Fruit fly (Drosophila melanogaster) whole organism, embryonic: Measurements from ENCODE around the gene CG9628.

ENCODE experiments used
- BtbVII ChIP-seq: fragments of 200-800 bp; sonication (Bioruptor generic); optimal IDR thresholded peaks from 3 replicates; lab custom pipeline; 2017; ENCODE audit warnings: missing biosample characterization, mild to moderate bottlenecking, missing genetic modification characterization
- CG10147 ChIP-seq: fragments of 200-800 bp; sonication (Bioruptor generic); optimal IDR thresholded peaks from 2 replicates; lab custom pipeline; 2019; ENCODE audit warnings: missing biosample characterization, mild to moderate bottlenecking, missing genetic modification characterization, moderate library complexity
- CG11085 ChIP-seq: fragments of 200-800 bp; sonication (Bioruptor generic); IDR thresholded peaks from 2 replicates; pipeline ENCODE4 v1.3.6; 2022; ENCODE audit warnings: missing biosample characterization, missing genetic modification characterization
- CG13424 ChIP-seq: fragments of 200-800 bp; sonication (Bioruptor generic); optimal IDR thresholded peaks from 2 replicates; lab custom pipeline; 2019; ENCODE audit warnings: missing biosample characterization, mild to moderate bottlenecking, missing genetic modification characterization, moderate library complexity
- CG13624 ChIP-seq: fragments of 200-800 bp; sonication (Bioruptor generic); optimal IDR thresholded peaks from 2 replicates; lab custom pipeline; 2016; ENCODE audit warnings: missing biosample characterization, missing genetic modification characterization
- CG16779 ChIP-seq: fragments of 200-800 bp; sonication (Bioruptor generic); IDR thresholded peaks from 2 replicates; pipeline ENCODE4 v1.3.6; 2022; ENCODE audit warnings: missing biosample characterization, missing genetic modification characterization
- CG17361 ChIP-seq: fragments of 200-800 bp; sonication (Bioruptor generic); IDR thresholded peaks from 3 replicates; pipeline ENCODE4 v1.3.6; 2022; ENCODE audit warnings: missing biosample characterization, missing genetic modification characterization
- CG17802 ChIP-seq: fragments of 200-800 bp; sonication (Bioruptor generic); optimal IDR thresholded peaks from 2 replicates; lab custom pipeline; 2018; ENCODE audit warnings: missing biosample characterization, mild to moderate bottlenecking, missing genetic modification characterization, moderate library complexity
- CG17829 ChIP-seq: fragments of 200-800 bp; optimal IDR thresholded peaks from 2 replicates; lab custom pipeline; 2019; ENCODE audit warnings: missing biosample characterization, mild to moderate bottlenecking, missing genetic modification characterization, moderate library complexity
- CG31365 ChIP-seq: fragments of 200-800 bp; sonication (Bioruptor generic); optimal IDR thresholded peaks from 2 replicates; lab custom pipeline; 2018; ENCODE audit warnings: missing biosample characterization, mild to moderate bottlenecking, missing genetic modification characterization
- CG4617 ChIP-seq: fragments of 200-800 bp; sonication (Bioruptor generic); optimal IDR thresholded peaks from 3 replicates; lab custom pipeline; 2016; ENCODE audit warnings: missing biosample characterization, missing genetic modification characterization, borderline replicate concordance
- CG6683 ChIP-seq: fragments of 200-800 bp; sonication (Bioruptor generic); optimal IDR thresholded peaks from 2 replicates; lab custom pipeline; 2017; ENCODE audit warnings: missing biosample characterization, mild to moderate bottlenecking, missing genetic modification characterization, missing genetic modification reagents
- CG6813 ChIP-seq: fragments of 200-800 bp; sonication (Bioruptor generic); optimal IDR thresholded peaks from 2 replicates; lab custom pipeline; 2017; ENCODE audit warnings: missing biosample characterization, missing genetic modification characterization, mild to moderate bottlenecking, moderate library complexity, missing genetic modification reagents
- CG8281 ChIP-seq: fragments of 200-800 bp; sonication (Bioruptor generic); optimal IDR thresholded peaks from 2 replicates; lab custom pipeline; 2018; ENCODE audit warnings: missing biosample characterization, mild to moderate bottlenecking, missing genetic modification characterization, moderate library complexity
- CG9609 ChIP-seq: fragments of 200-800 bp; sonication (Bioruptor generic); optimal IDR thresholded peaks from 3 replicates; lab custom pipeline; 2016; ENCODE audit warnings: missing biosample characterization, missing genetic modification characterization
- D19A ChIP-seq: fragments of 200-800 bp; optimal IDR thresholded peaks from 3 replicates; lab custom pipeline; 2019; ENCODE audit warnings: missing biosample characterization, mild to moderate bottlenecking, missing genetic modification characterization, moderate library complexity
- Dbx ChIP-seq: fragments of 200-800 bp; sonication (Bioruptor generic); IDR thresholded peaks from 3 replicates; pipeline ENCODE4 v1.3.6; 2022; ENCODE audit warnings: missing biosample characterization, missing genetic modification characterization
- Dfd ChIP-seq, 2 experiments: fragments of >200 bp; optimal IDR thresholded peaks; 2 replicates each; lab custom pipeline; 2017; ENCODE audit warnings: missing biosample characterization in 2 of 2, missing genetic modification characterization in 2 of 2
- Doc2 ChIP-seq: fragments of 200-800 bp; sonication (Bioruptor generic); IDR thresholded peaks from 2 replicates; pipeline ENCODE4 v1.3.6; 2022; ENCODE audit warnings: missing biosample characterization, missing genetic modification characterization
- Ets97D ChIP-seq: fragments of 200-800 bp; sonication (Bioruptor generic); optimal IDR thresholded peaks from 3 replicates; lab custom pipeline; 2016; ENCODE audit warnings: missing biosample characterization, missing genetic modification characterization
- HHEX ChIP-seq: fragments of 200-800 bp; sonication (Bioruptor generic); optimal IDR thresholded peaks from 3 replicates; lab custom pipeline; 2017; ENCODE audit warnings: missing biosample characterization, mild to moderate bottlenecking, missing genetic modification characterization, missing genetic modification reagents
- Hey ChIP-seq: fragments of 200-800 bp; sonication (Bioruptor generic); optimal IDR thresholded peaks from 3 replicates; lab custom pipeline; 2018; ENCODE audit warnings: missing biosample characterization, mild to moderate bottlenecking, missing genetic modification characterization
- Med ChIP-seq: fragments of 200-800 bp; sonication (Bioruptor generic); peaks from one replicate; lab custom pipeline; 2016; ENCODE audit warnings: missing biosample characterization, missing genetic modification characterization, mild to moderate bottlenecking, inconsistent platforms, moderate library complexity
- Sox102F ChIP-seq: fragments of 200-800 bp; sonication (Bioruptor generic); optimal IDR thresholded peaks from 2 replicates; lab custom pipeline; 2018; ENCODE audit warnings: missing biosample characterization, mild to moderate bottlenecking, missing genetic modification characterization, moderate library complexity
- Stat92E ChIP-seq, 3 experiments: fragments of >200 bp in 2 of 3; fragments of 200-800 bp in 1 of 3; sonication (Bioruptor generic) in 1 of 3; optimal IDR thresholded peaks; 2 replicates each; lab custom pipeline; 2017 to 2019; ENCODE audit warnings: missing biosample characterization in 3 of 3, missing genetic modification characterization in 3 of 3, mild to moderate bottlenecking in 1 of 3, moderate library complexity in 1 of 3
- Taf1 ChIP-seq: fragments of 200-800 bp; sonication (Bioruptor generic); IDR thresholded peaks from 2 replicates; pipeline ENCODE4 v1.3.6; 2022; ENCODE audit warnings: missing biosample characterization, missing genetic modification characterization
- Tbp ChIP-seq: fragments of >200 bp; optimal IDR thresholded peaks from 2 replicates; lab custom pipeline; 2018; ENCODE audit warnings: missing biosample characterization, missing genetic modification characterization
- abd-A ChIP-seq: fragments of 200-800 bp; sonication (Bioruptor generic); optimal IDR thresholded peaks from 3 replicates; lab custom pipeline; 2019; ENCODE audit warnings: missing biosample characterization, mild to moderate bottlenecking, missing genetic modification characterization, moderate library complexity
- bowl ChIP-seq: fragments of 200-800 bp; sonication (Bioruptor generic); IDR thresholded peaks from 2 replicates; pipeline ENCODE4 v1.3.6; 2022; ENCODE audit warnings: missing biosample characterization, missing genetic modification characterization
- croc ChIP-seq: fragments of 200-800 bp; sonication (Bioruptor generic); conservative IDR thresholded peaks from 3 replicates; pipeline ENCODE4 v1.3.6; 2022; ENCODE audit warnings: missing biosample characterization, missing genetic modification characterization
- dimm ChIP-seq: fragments of 200-800 bp; sonication (Bioruptor generic); IDR thresholded peaks from 2 replicates; pipeline ENCODE4 v1.3.6; 2022; ENCODE audit warnings: missing biosample characterization, missing genetic modification characterization
- dm ChIP-seq: fragments of 200-800 bp; sonication (Bioruptor generic); optimal IDR thresholded peaks from 3 replicates; lab custom pipeline; 2016; ENCODE audit warnings: missing biosample characterization, missing genetic modification characterization
- exex ChIP-seq: fragments of 200-800 bp; sonication (Bioruptor generic); optimal IDR thresholded peaks from 4 replicates; lab custom pipeline; 2018; ENCODE audit warnings: missing biosample characterization, mild to moderate bottlenecking, missing genetic modification characterization, moderate library complexity
- fd64A ChIP-seq: fragments of 200-800 bp; sonication (Bioruptor generic); optimal IDR thresholded peaks from 3 replicates; lab custom pipeline; 2018; ENCODE audit warnings: missing biosample characterization, mild to moderate bottlenecking, missing genetic modification characterization
- fd96Cb ChIP-seq: fragments of 200-800 bp; sonication (Bioruptor generic); optimal IDR thresholded peaks from 2 replicates; lab custom pipeline; 2018; ENCODE audit warnings: missing biosample characterization, mild to moderate bottlenecking, missing genetic modification characterization, moderate library complexity
- grn ChIP-seq: fragments of 200-800 bp; sonication (Bioruptor generic); optimal IDR thresholded peaks from 3 replicates; lab custom pipeline; 2017; ENCODE audit warnings: missing biosample characterization, missing genetic modification characterization
- hkb ChIP-seq, 2 experiments: fragments of 200-800 bp in 1 of 2; fragments of >200 bp in 1 of 2; sonication (Bioruptor generic) in 1 of 2; IDR thresholded peaks in 1 of 2; optimal IDR thresholded peaks in 1 of 2; 2 replicates each; pipeline versions ENCODE4 v1.3.6 to Lab custom; 2017 to 2022; ENCODE audit warnings: missing biosample characterization in 1 of 2, missing genetic modification characterization in 1 of 2
- kah ChIP-seq: fragments of 200-800 bp; sonication (Bioruptor generic); optimal IDR thresholded peaks from 2 replicates; lab custom pipeline; 2018; ENCODE audit warnings: missing biosample characterization, mild to moderate bottlenecking, missing genetic modification characterization
- lbe ChIP-seq: fragments of 200-800 bp; sonication (Bioruptor generic); optimal IDR thresholded peaks from 2 replicates; lab custom pipeline; 2016; ENCODE audit warnings: missing biosample characterization, mild to moderate bottlenecking, missing genetic modification characterization
- lilli ChIP-seq: fragments of 200-800 bp; sonication (Bioruptor generic); optimal IDR thresholded peaks from 3 replicates; lab custom pipeline; 2016; ENCODE audit warnings: missing biosample characterization, missing genetic modification characterization
- org-1 ChIP-seq: fragments of 200-800 bp; sonication (Bioruptor generic); optimal IDR thresholded peaks from 2 replicates; lab custom pipeline; 2017; ENCODE audit warnings: missing biosample characterization, missing genetic modification characterization
- pnt ChIP-seq: fragments of 200-800 bp; sonication (Bioruptor generic); optimal IDR thresholded peaks from 3 replicates; lab custom pipeline; 2016; ENCODE audit warnings: missing biosample characterization, missing genetic modification characterization
- salm ChIP-seq: fragments of 200-800 bp; sonication (Bioruptor generic); optimal IDR thresholded peaks from 2 replicates; lab custom pipeline; 2018; ENCODE audit warnings: missing biosample characterization, mild to moderate bottlenecking, missing genetic modification characterization
- sens-2 ChIP-seq: fragments of 200-800 bp; sonication (Bioruptor generic); IDR thresholded peaks from 2 replicates; pipeline ENCODE4 v1.3.6; 2022; ENCODE audit warnings: missing biosample characterization, missing genetic modification characterization
- slou ChIP-seq: fragments of 200-800 bp; sonication (Bioruptor generic); optimal IDR thresholded peaks from 3 replicates; lab custom pipeline; 2016; ENCODE audit warnings: missing biosample characterization, missing genetic modification characterization
- stc ChIP-seq: fragments of 200-800 bp; sonication (Bioruptor generic); IDR thresholded peaks from 2 replicates; pipeline ENCODE4 v1.3.6; 2022; ENCODE audit warnings: missing biosample characterization, missing genetic modification characterization
- tap ChIP-seq: fragments of 200-800 bp; optimal IDR thresholded peaks from 3 replicates; lab custom pipeline; 2019; ENCODE audit warnings: missing biosample characterization, mild to moderate bottlenecking, missing genetic modification characterization, moderate library complexity
- tgo ChIP-seq: fragments of 200-800 bp; sonication (Bioruptor generic); IDR thresholded peaks from 3 replicates; pipeline ENCODE4 v1.3.6; 2022; ENCODE audit warnings: missing biosample characterization, missing genetic modification characterization
- tio ChIP-seq: fragments of 200-800 bp; sonication (Bioruptor generic); optimal IDR thresholded peaks from 2 replicates; lab custom pipeline; 2017; ENCODE audit warnings: missing biosample characterization, missing genetic modification characterization, inconsistent platforms

CG9628 gene

dm6 chr3L:14616085-14617026 is 6.2 kb upstream of the CG9628 start (continued):
- TF ChIP-seq kah (GFP tag; lab: Kevin White, UChicago) (no peak), pnt (GFP tag; lab: Kevin White, UChicago) (no peak), CG17361 (GFP tag; lab: Robert Waterston, UW) (no peak), CG9609 (GFP tag; lab: Kevin White, UChicago) (no peak), Tbp (GFP tag; lab: Kevin White, UChicago) (no peak), hkb (optimal IDR thresholded peaks at IDR 0.05; lab: Kevin White, UChicago) (no peak), hkb (GFP tag; IDR thresholded peaks at IDR 0.05; lab: Robert Waterston, UW) (no peak), CG4617 (GFP tag; lab: Kevin White, UChicago) (no peak), Sox102F (peak; percentile 37), tgo (GFP tag; lab: Robert Waterston, UW) (no peak), Ets97D (GFP tag; lab: Kevin White, UChicago) (no peak), CG31365 (tag; lab: Kevin White, UChicago) (no peak), D19A (tag; lab: Kevin White, UChicago) (peak; percentile 1), CG13624 (GFP tag; lab: Kevin White, UChicago) (no peak), lbe (GFP tag; lab: Kevin White, UChicago) (no peak), Hey (tag; lab: Kevin White, UChicago) (no peak), CG10147 (GFP tag; lab: Kevin White, UChicago) (no peak), CG6813 (no peak), fd96Cb (tag; lab: Kevin White, UChicago) (no peak), CG8281 (tag; lab: Kevin White, UChicago) (no peak), HHEX (GFP tag; lab: Kevin White, UChicago) (no peak), fd64A (GFP tag; lab: Kevin White, UChicago) (no peak), BtbVII (GFP tag; lab: Kevin White, UChicago) (no peak), croc (no peak), CG11085 (GFP tag; lab: Robert Waterston, UW) (no peak), Dbx (GFP tag; lab: Robert Waterston, UW) (no peak), tio (GFP tag; lab: Kevin White, UChicago) (no peak), Stat92E (GFP tag; optimal IDR thresholded peaks at IDR 0.05; lab: Kevin White, UChicago) (no peak), stc (GFP tag; lab: Robert Waterston, UW) (no peak), grn (no peak), dimm (no peak), org-1 (no peak), salm (no peak), Taf1 (GFP tag; lab: Robert Waterston, UW) (no peak), Med (peak; percentile 53), lilli (no peak), CG17829 (tag; lab: Kevin White, UChicago) (no peak), sens-2 (GFP tag; lab: Robert Waterston, UW) (no peak), CG6683 (GFP tag; lab: Kevin White, UChicago) (no peak), CG17802 (tag; lab: Kevin White, UChicago) (no peak), tap (tag; lab: Kevin White, UChicago) (no peak), CG16779 (GFP tag; lab: Robert Waterston, UW) (no peak), slou (no peak), Doc2 (GFP tag; lab: Robert Waterston, UW) (no peak), CG13424 (tag; lab: Kevin White, UChicago) (peak; percentile 15), exex (tag; lab: Kevin White, UChicago) (no peak), Dfd (GFP tag; optimal IDR thresholded peaks at IDR 0.05; lab: Kevin White, UChicago) (no peak), bowl (no peak), abd-A (tag; lab: Kevin White, UChicago) (peak; percentile 44), dm (GFP tag; lab: Kevin White, UChicago) (no peak)
